Fruit fly (Drosophila melanogaster) ovary, adult (tissue): ENCODE data around the gene shf.

ENCODE experiments used
- CG17801 ChIP-seq: fragments of 200-800 bp; optimal IDR thresholded peaks from 2 replicates; lab custom pipeline; 2019; ENCODE audit warnings: missing biosample characterization, mild to moderate bottlenecking, missing genetic modification characterization, moderate library complexity; ENCODE audit not compliant: partially characterized antibody

The shf gene

dm6 chrX:6779609-6780139 is at the start of gene shf:
Gene shf, minus strand, starts transcription at chrX:6779659.
- TF ChIP-seq CG17801 (GFP tag; lab: Kevin White, UChicago): no peak

dm6 chrX:6824203-6824602 is 44.7 kb upstream of the shf start, which contains the start of gene nonC:
Gene nonC, plus strand, starts transcription at chrX:6824496.
- peak; percentile 57 for TF ChIP-seq CG17801 (GFP tag; lab: Kevin White, UChicago)

dm6 chrX:6822904-6823303 is 43.4 kb upstream of the shf start, which contains the start of gene Atx-1:
Gene Atx-1, plus strand, starts transcription at chrX:6823204.
- TF ChIP-seq CG17801 (GFP tag; lab: Kevin White, UChicago): no peak

- peak; percentile 3 for TF ChIP-seq CG17801 (GFP tag; lab: Kevin White, UChicago)
These were observed 41.2 kb upstream of the shf start, which contains the start of the genes Nf-YC and xit for dm6 chrX:6820703-6821102. Gene Nf-YC, minus strand, starts transcription at chrX:6820919. Gene xit, plus strand, starts transcription at chrX:6821016.

- TF ChIP-seq CG17801 (GFP tag; lab: Kevin White, UChicago): no peak
These were observed 34.2 kb upstream of the shf start, which contains the start of gene iav for dm6 chrX:6813678-6814077. Gene iav, plus strand, starts transcription at chrX:6813978.

- no peak for TF ChIP-seq CG17801 (GFP tag; lab: Kevin White, UChicago)
These were observed 25.9 kb upstream of the shf start for dm6 chrX:6805404-6805803.

- TF ChIP-seq CG17801 (GFP tag; lab: Kevin White, UChicago): peak; percentile 80
These were observed 25.2 kb upstream of the shf start for dm6 chrX:6804485-6805295.

dm6 chrX:6803880-6804484 is 24.5 kb upstream of the shf start:
- no peak for TF ChIP-seq CG17801 (GFP tag; lab: Kevin White, UChicago)

- peak; percentile 59 for TF ChIP-seq CG17801 (GFP tag; lab: Kevin White, UChicago)
These were observed 23.9 kb upstream of the shf start, which contains the start of the genes C3G and pod1 for dm6 chrX:6803312-6803794. Gene C3G, minus strand, starts transcription at chrX:6803593. Gene pod1, plus strand, starts transcription at chrX:6803684.

- TF ChIP-seq CG17801 (GFP tag; lab: Kevin White, UChicago): no peak
These were observed 23.1 kb upstream of the shf start for dm6 chrX:6802376-6803080.

- peak; percentile 39 for TF ChIP-seq CG17801 (GFP tag; lab: Kevin White, UChicago)
These were observed 21.4 kb upstream of the shf start for dm6 chrX:6800726-6801296.

- TF ChIP-seq CG17801 (GFP tag; lab: Kevin White, UChicago): peak; percentile 36
These were observed 20.0 kb upstream of the shf start for dm6 chrX:6799261-6800022.

- no peak for TF ChIP-seq CG17801 (GFP tag; lab: Kevin White, UChicago)
These were observed 17.5 kb upstream of the shf start for dm6 chrX:6796972-6797371.
